Fruit fly (Drosophila melanogaster): ENCODE results near the gene Vha100-4.

- TF ChIP-seq CG2875 (GFP tag; optimal IDR thresholded peaks at IDR 0.05) (no peak), Deaf1 (tag; optimal IDR thresholded peaks at IDR 0.05) (no peak), HLH3B (GFP tag; IDR thresholded peaks at IDR 0.05) (no peak), Lpt (GFP tag; optimal IDR thresholded peaks at IDR 0.05) (no peak), h (optimal IDR thresholded peaks at IDR 0.05) (no peak), CG33213 (GFP tag; optimal IDR thresholded peaks at IDR 0.05) (no peak), ems (GFP tag; optimal IDR thresholded peaks at IDR 0.05) (no peak)
These were observed 43.3 kb upstream of the Vha100-4 start for dm6 chr3R:18432905-18433304.

All from whole organism, embryonic.